Worm (Caenorhabditis elegans) whole organism, L1 larva: ENCODE data around the gene npp-5.
A peak's percentile ranks its signal among the peaks of the same experiment; 100 is the strongest.

Experiments
- C04F5.9 ChIP-seq: sonication (generic microtip); optimal IDR thresholded peaks from 2 replicates; lab custom pipeline; 2016; ENCODE audit warnings: missing genetic modification characterization, missing compliant biosample characterization
- C34B4.2 ChIP-seq: sonication (generic microtip); optimal IDR thresholded peaks from 2 replicates; lab custom pipeline; 2017; ENCODE audit warnings: mild to moderate bottlenecking, missing genetic modification characterization, missing compliant biosample characterization
- F16B12.6 ChIP-seq: fragments of 150-350 bp; optimal IDR thresholded peaks from 2 replicates; lab custom pipeline; 2014; ENCODE audit warnings: missing biosample characterization, missing genetic modification characterization
- alr-1 ChIP-seq: fragments of 200-800 bp; sonication (Bioruptor generic); optimal IDR thresholded peaks from 2 replicates; lab custom pipeline; 2018; ENCODE audit warnings: borderline replicate concordance, mild to moderate bottlenecking, missing genetic modification characterization, missing compliant biosample characterization
- aly-2 ChIP-seq: fragments of 150-350 bp; optimal IDR thresholded peaks from 2 replicates; lab custom pipeline; 2014; ENCODE audit warnings: missing biosample characterization, missing genetic modification characterization
- ceh-63 ChIP-seq: fragments of 200-800 bp; sonication (Bioruptor generic); optimal IDR thresholded peaks from 2 replicates; lab custom pipeline; 2018; ENCODE audit warnings: mild to moderate bottlenecking, missing genetic modification characterization, missing compliant biosample characterization
- ceh-82 ChIP-seq, 3 experiments: fragments of 150-350 bp in 1 of 3; sonication (generic microtip) in 2 of 3; optimal IDR thresholded peaks; 2 replicates each; lab custom pipeline; 2014 to 2017; ENCODE audit warnings: missing biosample characterization in 3 of 3, missing genetic modification characterization in 3 of 3
- ces-1 ChIP-seq: fragments of 150-350 bp; optimal IDR thresholded peaks from 2 replicates; lab custom pipeline; 2014; ENCODE audit warnings: missing biosample characterization, missing genetic modification reagents, missing genetic modification characterization
- dsc-1 ChIP-seq: sonication (generic microtip); optimal IDR thresholded peaks from 2 replicates; lab custom pipeline; 2016; ENCODE audit warnings: mild to moderate bottlenecking, missing genetic modification characterization, missing compliant biosample characterization
- efl-1 ChIP-seq, 4 experiments: fragments of 150-350 bp; optimal IDR thresholded peaks in 3 of 4; peaks in 1 of 4; 1 replicate in 1 of 4; 2 replicates in 3 of 4; lab custom pipeline; 2014; ENCODE audit warnings: missing biosample characterization in 2 of 4, missing genetic modification characterization in 2 of 4, missing genetic modification reagents in 2 of 4
- egl-13 ChIP-seq: sonication (generic microtip); optimal IDR thresholded peaks from 2 replicates; lab custom pipeline; 2016; ENCODE audit warnings: missing genotype, missing genetic modification reagents, missing genetic modification characterization, missing compliant biosample characterization
- elt-3 ChIP-seq, 6 experiments: fragments of 150-350 bp in 1 of 6; sonication (generic microtip); optimal IDR thresholded peaks; 2 replicates each; lab custom pipeline; 2017 to 2018; ENCODE audit warnings: missing biosample characterization in 6 of 6, missing genetic modification characterization in 6 of 6, inconsistent platforms in 1 of 6
- ets-5 ChIP-seq: fragments of 200-800 bp; sonication (Bioruptor generic); IDR thresholded peaks from 2 replicates; pipeline ENCODE4 v1.3.6; 2022; ENCODE audit warnings: missing genetic modification characterization, missing compliant biosample characterization
- fkh-10 ChIP-seq: sonication (generic microtip); optimal IDR thresholded peaks from 2 replicates; lab custom pipeline; 2017; ENCODE audit warnings: missing biosample characterization, missing genetic modification reagents, missing genetic modification characterization
- fkh-4 ChIP-seq: sonication (generic microtip); optimal IDR thresholded peaks from 2 replicates; lab custom pipeline; 2016; ENCODE audit warnings: missing compliant biosample characterization, missing genetic modification characterization, borderline replicate concordance
- fos-1 ChIP-seq: fragments of 150-350 bp; optimal IDR thresholded peaks from 2 replicates; lab custom pipeline; 2014; ENCODE audit warnings: missing biosample characterization, missing genetic modification characterization
- hlh-4 ChIP-seq: sonication (generic microtip); optimal IDR thresholded peaks from 2 replicates; lab custom pipeline; 2016; ENCODE audit warnings: mild to moderate bottlenecking, missing genetic modification characterization, missing compliant biosample characterization
- hpl-2 ChIP-seq: fragments of 150-350 bp; optimal IDR thresholded peaks from 2 replicates; lab custom pipeline; 2014; ENCODE audit warnings: missing biosample characterization, missing genetic modification reagents, missing genetic modification characterization
- irx-1 ChIP-seq: sonication (generic microtip); optimal IDR thresholded peaks from 2 replicates; lab custom pipeline; 2016; ENCODE audit warnings: missing genetic modification characterization, missing compliant biosample characterization
- isw-1 ChIP-seq: fragments of 200-800 bp; sonication (Bioruptor generic); IDR thresholded peaks from 2 replicates; pipeline ENCODE4 v1.3.6; 2022; ENCODE audit warnings: missing genetic modification characterization, missing compliant biosample characterization
- jun-1 ChIP-seq: fragments of 150-350 bp; optimal IDR thresholded peaks from 2 replicates; lab custom pipeline; 2014; ENCODE audit warnings: missing biosample characterization, missing genetic modification reagents, missing genetic modification characterization
- lin-15B ChIP-seq: fragments of 150-350 bp; sonication (generic microtip); optimal IDR thresholded peaks from 3 replicates; lab custom pipeline; 2014; ENCODE audit warnings: missing biosample characterization, missing genetic modification characterization
- lsy-2 ChIP-seq, 2 experiments: fragments of 150-350 bp; optimal IDR thresholded peaks; 2 replicates each; lab custom pipeline; 2014; ENCODE audit warnings: missing biosample characterization in 2 of 2, missing genetic modification characterization in 2 of 2
- mab-9 ChIP-seq: fragments of 200-800 bp; sonication (Bioruptor generic); IDR thresholded peaks from 2 replicates; pipeline ENCODE4 v1.3.6; 2022; ENCODE audit warnings: missing genetic modification reagents, missing genetic modification characterization, missing compliant biosample characterization
- mep-1 ChIP-seq: fragments of 150-350 bp; optimal IDR thresholded peaks from 2 replicates; lab custom pipeline; 2014; ENCODE audit warnings: missing biosample characterization, missing genetic modification characterization
- nhr-237 ChIP-seq: fragments of 150-350 bp; optimal IDR thresholded peaks from 2 replicates; lab custom pipeline; 2014; ENCODE audit warnings: missing biosample characterization, missing genetic modification characterization
- nhr-47 ChIP-seq: sonication (generic microtip); optimal IDR thresholded peaks from 2 replicates; lab custom pipeline; 2016; ENCODE audit warnings: mild to moderate bottlenecking, missing genetic modification characterization, moderate library complexity, missing compliant biosample characterization
- nhr-71 ChIP-seq: sonication (generic microtip); optimal IDR thresholded peaks from 2 replicates; lab custom pipeline; 2016; ENCODE audit warnings: mild to moderate bottlenecking, missing genetic modification characterization, moderate library complexity, missing compliant biosample characterization
- nhr-77 ChIP-seq: fragments of 150-350 bp; optimal IDR thresholded peaks from 2 replicates; lab custom pipeline; 2014; ENCODE audit warnings: missing biosample characterization, missing genetic modification characterization
- nhr-84 ChIP-seq: sonication (generic microtip); optimal IDR thresholded peaks from 2 replicates; lab custom pipeline; 2017; ENCODE audit warnings: missing biosample characterization, missing genetic modification characterization
- nhr-90 ChIP-seq: sonication (generic microtip); optimal IDR thresholded peaks from 2 replicates; lab custom pipeline; 2016; ENCODE audit warnings: mild to moderate bottlenecking, missing genetic modification characterization, missing compliant biosample characterization; ENCODE audit not compliant: poor library complexity
- pag-3 ChIP-seq: sonication (generic microtip); optimal IDR thresholded peaks from 2 replicates; lab custom pipeline; 2017; ENCODE audit warnings: missing genetic modification characterization, mild to moderate bottlenecking, missing compliant biosample characterization, antibody characterized with exemption, borderline replicate concordance; ENCODE audit not compliant: insufficient read depth
- pax-3 ChIP-seq: fragments of 200-800 bp; sonication (Bioruptor generic); optimal IDR thresholded peaks from 2 replicates; lab custom pipeline; 2018; ENCODE audit warnings: mild to moderate bottlenecking, missing genetic modification characterization, moderate library complexity, missing compliant biosample characterization
- skn-1 ChIP-seq: fragments of 150-350 bp; optimal IDR thresholded peaks from 2 replicates; lab custom pipeline; 2014; ENCODE audit warnings: missing biosample characterization, missing genetic modification characterization
- snpc-4 ChIP-seq: fragments of 150-350 bp; optimal IDR thresholded peaks from 2 replicates; lab custom pipeline; 2014; ENCODE audit warnings: missing biosample characterization, missing genetic modification characterization
- snu-23 ChIP-seq: sonication (generic microtip); optimal IDR thresholded peaks from 2 replicates; lab custom pipeline; 2016; ENCODE audit warnings: missing genetic modification characterization, missing compliant biosample characterization
- sox-4 ChIP-seq: sonication (generic microtip); optimal IDR thresholded peaks from 2 replicates; lab custom pipeline; 2016; ENCODE audit warnings: missing genetic modification characterization, missing compliant biosample characterization
- sup-37 ChIP-seq: fragments of 200-800 bp; sonication (Bioruptor generic); optimal IDR thresholded peaks from 2 replicates; lab custom pipeline; 2018; ENCODE audit warnings: mild to moderate bottlenecking, missing genetic modification characterization, missing compliant biosample characterization
- tbx-2 ChIP-seq: sonication (generic microtip); optimal IDR thresholded peaks from 2 replicates; lab custom pipeline; 2016; ENCODE audit warnings: missing genetic modification characterization, missing compliant biosample characterization
- tlp-1 ChIP-seq: fragments of 150-350 bp; optimal IDR thresholded peaks from 2 replicates; lab custom pipeline; 2014; ENCODE audit warnings: missing biosample characterization, missing genetic modification characterization
- unc-30 ChIP-seq: sonication (generic microtip); optimal IDR thresholded peaks from 2 replicates; lab custom pipeline; 2017; ENCODE audit warnings: missing biosample characterization, missing genetic modification characterization
- unc-86 ChIP-seq: sonication (generic microtip); optimal IDR thresholded peaks from 2 replicates; lab custom pipeline; 2016; ENCODE audit warnings: missing genetic modification characterization, missing compliant biosample characterization
- unc-98 ChIP-seq: fragments of 200-800 bp; sonication (Bioruptor generic); IDR thresholded peaks from 2 replicates; pipeline ENCODE4 v1.3.6; 2022; ENCODE audit warnings: missing genetic modification characterization, missing compliant biosample characterization
- xbp-1 ChIP-seq: sonication (generic microtip); optimal IDR thresholded peaks from 2 replicates; lab custom pipeline; 2016; ENCODE audit warnings: missing genetic modification characterization, missing compliant biosample characterization
- zag-1 ChIP-seq: fragments of 150-350 bp; optimal IDR thresholded peaks from 2 replicates; lab custom pipeline; 2014; ENCODE audit warnings: missing biosample characterization, missing genetic modification characterization
- ztf-4 ChIP-seq: fragments of 150-350 bp; optimal IDR thresholded peaks from 2 replicates; lab custom pipeline; 2014; ENCODE audit warnings: missing biosample characterization, missing genetic modification characterization

Gene npp-5

ce11 chrII:11635745-11636161 lies 36.1 kb upstream of the npp-5 start (continued):
- TF ChIP-seq elt-3 (tag; optimal IDR thresholded peaks at IDR 0.05; lab: Kevin White, UChicago), result peak in 5 of 6 experiments; percentile 21 to 92 (median 81)
- peak; percentile 94 for TF ChIP-seq snu-23 (GFP tag; lab: Kevin White, UChicago)
- peak; percentile 47 for TF ChIP-seq isw-1
- TF ChIP-seq efl-1 (optimal IDR thresholded peaks at IDR 0.05; lab: Kevin White, UChicago), result peak; percentile 73 to 80
- peak; percentile 30 to 96 for TF ChIP-seq efl-1 (GFP tag; optimal IDR thresholded peaks at IDR 0.05 in 1 of 2; lab: Kevin White, UChicago)
- no peak for TF ChIP-seq sox-4 (tag; lab: Kevin White, UChicago)
- peak; percentile 9 for TF ChIP-seq fkh-4 (tag; lab: Kevin White, UChicago)
- TF ChIP-seq ces-1 (GFP tag; lab: Kevin White, UChicago), result peak; percentile 55
- TF ChIP-seq tbx-2 (tag; lab: Kevin White, UChicago), result peak; percentile 89
- no peak for TF ChIP-seq hlh-4 (tag; lab: Kevin White, UChicago)
- no peak for TF ChIP-seq mab-9 (GFP tag; lab: Robert Waterston, UW)
- peak; percentile 91 for TF ChIP-seq aly-2 (tag; lab: Kevin White, UChicago)
- TF ChIP-seq C04F5.9, result peak; percentile 57
- TF ChIP-seq fkh-10 (GFP tag; lab: Kevin White, UChicago), result peak; percentile 25
- no peak for TF ChIP-seq C34B4.2 (tag; lab: Kevin White, UChicago)
- peak; percentile 66 for TF ChIP-seq ceh-63
- no peak for TF ChIP-seq pag-3 (tag; lab: Kevin White, UChicago)
- TF ChIP-seq sup-37 (GFP tag; lab: Kevin White, UChicago), result peak; percentile 68
- TF ChIP-seq, all 84 proteins: peak for 53

ce11 chrII:11634681-11635527 lies 35.3 kb upstream of the npp-5 start:
- TF ChIP-seq tbx-2 (tag; lab: Kevin White, UChicago), result peak; percentile 84
- TF ChIP-seq jun-1 (tag; lab: Kevin White, UChicago), result peak; percentile 86
- TF ChIP-seq ces-1 (GFP tag; lab: Kevin White, UChicago), result no peak
- TF ChIP-seq isw-1, result 0 out of 2 replicates have a peak, but pooled peaks have one; percentile 6
- no peak for TF ChIP-seq ets-5
- TF ChIP-seq unc-86 (tag; lab: Kevin White, UChicago), result peak; percentile 63
- TF ChIP-seq dsc-1, result peak; percentile 42
- TF ChIP-seq nhr-90 (tag; lab: Kevin White, UChicago), result peak; percentile 56
- no peak for TF ChIP-seq nhr-84 (tag; lab: Kevin White, UChicago)
- peak; percentile 67 for TF ChIP-seq skn-1 (tag; lab: Kevin White, UChicago)
- TF ChIP-seq irx-1 (tag; lab: Kevin White, UChicago), result peak; percentile 23
- peak; percentile 49 for TF ChIP-seq sup-37 (GFP tag; lab: Kevin White, UChicago)
- no peak for TF ChIP-seq unc-98 (GFP tag; lab: Robert Waterston, UW)
- peak; percentile 15 for TF ChIP-seq F16B12.6 (tag; lab: Kevin White, UChicago)
- peak; percentile 52 for TF ChIP-seq pax-3 (tag; lab: Kevin White, UChicago)
- peak; percentile 33 for TF ChIP-seq snpc-4 (tag; lab: Kevin White, UChicago)
- TF ChIP-seq xbp-1 (tag; lab: Kevin White, UChicago), result peak; percentile 98
- peak; percentile 83 for TF ChIP-seq snu-23 (GFP tag; lab: Kevin White, UChicago)
- no peak for TF ChIP-seq hlh-4 (tag; lab: Kevin White, UChicago)
- peak; percentile 36 for TF ChIP-seq mep-1
- TF ChIP-seq nhr-47 (tag; lab: Kevin White, UChicago), result peak; percentile 78
- TF ChIP-seq lin-15B (tag; lab: Kevin White, UChicago), result no peak
- TF ChIP-seq nhr-71, result peak; percentile 84
- peak; percentile 63 to 81 (median 78) for TF ChIP-seq ceh-82 (tag; optimal IDR thresholded peaks at IDR 0.05; lab: Kevin White, UChicago)
- TF ChIP-seq fkh-10 (GFP tag; lab: Kevin White, UChicago), result peak; percentile 67
- no peak for TF ChIP-seq tlp-1 (tag; lab: Kevin White, UChicago)
- TF ChIP-seq alr-1 (tag; lab: Kevin White, UChicago), result no peak
- TF ChIP-seq ztf-4 (tag; lab: Kevin White, UChicago), result peak; percentile 83
- TF ChIP-seq fos-1 (tag; lab: Kevin White, UChicago), result peak; percentile 46
- no peak for TF ChIP-seq hpl-2
- TF ChIP-seq egl-13 (tag; lab: Kevin White, UChicago), result peak; percentile 63
- no peak for TF ChIP-seq nhr-237 (tag; lab: Kevin White, UChicago)
- peak; percentile 48 to 54 for TF ChIP-seq efl-1 (optimal IDR thresholded peaks at IDR 0.05; lab: Kevin White, UChicago)
- TF ChIP-seq efl-1 (GFP tag; optimal IDR thresholded peaks at IDR 0.05 in 1 of 2; lab: Kevin White, UChicago), result peak; percentile 56 to 91
- TF ChIP-seq unc-30 (tag; lab: Kevin White, UChicago), result no peak
- peak; percentile 63 to 74 for TF ChIP-seq lsy-2 (tag; optimal IDR thresholded peaks at IDR 0.05; lab: Kevin White, UChicago)
- TF ChIP-seq ceh-63, result no peak
- peak; percentile 89 for TF ChIP-seq nhr-77 (tag; lab: Kevin White, UChicago)
- no peak for TF ChIP-seq zag-1
